Fruit fly (Drosophila melanogaster): ENCODE data around the gene bnk.

Gene bnk

dm6 chr3R:31193062-31193461 lies at the start of gene bnk:
TSS of gene bnk (plus strand) at chr3R:31193362.
- TF ChIP-seq CG7045 (GFP tag; optimal IDR thresholded peaks at IDR 0.05) (no peak), pad (GFP tag; optimal IDR thresholded peaks at IDR 0.05) (no peak), ovo (GFP tag; optimal IDR thresholded peaks at IDR 0.05) (no peak), cnc (optimal IDR thresholded peaks at IDR 0.05) (no peak), Crg-1 (GFP tag; optimal IDR thresholded peaks at IDR 0.05) (no peak), CG7101 (tag; optimal IDR thresholded peaks at IDR 0.05) (no peak), CG1620 (GFP tag; optimal IDR thresholded peaks at IDR 0.05) (no peak)

- TF ChIP-seq Hr96 (GFP tag; optimal IDR thresholded peaks at IDR 0.05) (no peak), kay (GFP tag; ENCODE audit: borderline replicate concordance) (peak; percentile 20)
Observed at dm6 chr3R:31146920-31147319, 46.2 kb upstream of the bnk start.

- TF ChIP-seq Hr96 (GFP tag; optimal IDR thresholded peaks at IDR 0.05) (no peak), pad (GFP tag; optimal IDR thresholded peaks at IDR 0.05) (no peak)
Observed at dm6 chr3R:31168429-31168828, 24.7 kb upstream of the bnk start.

- TF ChIP-seq Mnt (GFP tag; optimal IDR thresholded peaks at IDR 0.05) (peak; percentile 39), cic (GFP tag; optimal IDR thresholded peaks at IDR 0.05) (peak; percentile 34), CG11617 (GFP tag; optimal IDR thresholded peaks at IDR 0.05) (peak; percentile 39), cnc (optimal IDR thresholded peaks at IDR 0.05) (no peak), CG33017 (tag; optimal IDR thresholded peaks at IDR 0.05) (peak; percentile 10), pad (GFP tag; optimal IDR thresholded peaks at IDR 0.05) (peak; percentile 53), CG7045 (GFP tag; optimal IDR thresholded peaks at IDR 0.05) (peak; percentile 84), Clk (GFP tag; optimal IDR thresholded peaks at IDR 0.05) (peak; percentile 52), CG5204 (GFP tag; optimal IDR thresholded peaks at IDR 0.05) (peak; percentile 27), toe (GFP tag; optimal IDR thresholded peaks at IDR 0.05) (peak; percentile 76), tj (GFP tag; optimal IDR thresholded peaks at IDR 0.05) (no peak), CG1620 (GFP tag; optimal IDR thresholded peaks at IDR 0.05) (peak; percentile 39), bab1 (GFP tag; optimal IDR thresholded peaks at IDR 0.05) (no peak), Hr96 (GFP tag; optimal IDR thresholded peaks at IDR 0.05) (peak; percentile 56), CG7101 (tag; optimal IDR thresholded peaks at IDR 0.05) (peak; percentile 22), CG12768 (GFP tag; optimal IDR thresholded peaks at IDR 0.05) (no peak), ovo (GFP tag; optimal IDR thresholded peaks at IDR 0.05) (peak; percentile 26), Crg-1 (GFP tag; optimal IDR thresholded peaks at IDR 0.05) (peak; percentile 50), kay (GFP tag; ENCODE audit: borderline replicate concordance) (peak; percentile 74), CG14711 (tag; optimal IDR thresholded peaks at IDR 0.05) (no peak)
Observed at dm6 chr3R:31168968-31169367, 24.2 kb upstream of the bnk start, which contains the start of gene stops. TSS of gene stops (minus strand) at chr3R:31169106.

dm6 chr3R:31181816-31182215 lies 11.3 kb upstream of the bnk start:
- TF ChIP-seq Crg-1 (GFP tag; optimal IDR thresholded peaks at IDR 0.05) = no peak
- TF ChIP-seq CG11617 (GFP tag; optimal IDR thresholded peaks at IDR 0.05) = no peak
- no peak for TF ChIP-seq Hr96 (GFP tag; optimal IDR thresholded peaks at IDR 0.05)

- TF ChIP-seq Clk (GFP tag; optimal IDR thresholded peaks at IDR 0.05) (no peak), bab1 (GFP tag; optimal IDR thresholded peaks at IDR 0.05) (no peak), Crg-1 (GFP tag; optimal IDR thresholded peaks at IDR 0.05) (no peak), cic (GFP tag; optimal IDR thresholded peaks at IDR 0.05) (peak; percentile 46), CG1620 (GFP tag; optimal IDR thresholded peaks at IDR 0.05) (no peak), CG14711 (tag; optimal IDR thresholded peaks at IDR 0.05) (no peak), CG5204 (GFP tag; optimal IDR thresholded peaks at IDR 0.05) (no peak), CG33017 (tag; optimal IDR thresholded peaks at IDR 0.05) (no peak), CG7045 (GFP tag; optimal IDR thresholded peaks at IDR 0.05) (no peak), tj (GFP tag; optimal IDR thresholded peaks at IDR 0.05) (no peak), toe (GFP tag; optimal IDR thresholded peaks at IDR 0.05) (no peak), CG12768 (GFP tag; optimal IDR thresholded peaks at IDR 0.05) (no peak), Mnt (GFP tag; optimal IDR thresholded peaks at IDR 0.05) (no peak), kay (GFP tag; ENCODE audit: borderline replicate concordance) (no peak), CG7101 (tag; optimal IDR thresholded peaks at IDR 0.05) (no peak), ovo (GFP tag; optimal IDR thresholded peaks at IDR 0.05) (peak; percentile 65), cnc (optimal IDR thresholded peaks at IDR 0.05) (no peak), CG11617 (GFP tag; optimal IDR thresholded peaks at IDR 0.05) (no peak), Hr96 (GFP tag; optimal IDR thresholded peaks at IDR 0.05) (peak; percentile 17), pad (GFP tag; optimal IDR thresholded peaks at IDR 0.05) (no peak)
Observed at dm6 chr3R:31194627-31195026, 1.5 kb downstream of the bnk start.

- TF ChIP-seq CG14711 (tag; optimal IDR thresholded peaks at IDR 0.05) (peak; percentile 4), CG7045 (GFP tag; optimal IDR thresholded peaks at IDR 0.05) (no peak), Mnt (GFP tag; optimal IDR thresholded peaks at IDR 0.05) (peak; percentile 26), CG7101 (tag; optimal IDR thresholded peaks at IDR 0.05) (peak; percentile 17), cic (GFP tag; optimal IDR thresholded peaks at IDR 0.05) (peak; percentile 90), ovo (GFP tag; optimal IDR thresholded peaks at IDR 0.05) (peak; percentile 44), tj (GFP tag; optimal IDR thresholded peaks at IDR 0.05) (no peak), CG33017 (tag; optimal IDR thresholded peaks at IDR 0.05) (peak; percentile 14), Hr96 (GFP tag; optimal IDR thresholded peaks at IDR 0.05) (no peak)
Observed at dm6 chr3R:31195695-31196113, 2.5 kb downstream of the bnk start, which contains the start of gene mesh. TSS of gene mesh (minus strand) at chr3R:31195762.
